Fruit fly (Drosophila melanogaster): ENCODE measurements around the gene CG42748.

The CG42748 gene

dm6 chr2L:22148713-22149112 lies 17.7 kb downstream of the CG42748 start:
- TF ChIP-seq dl (GFP tag; optimal IDR thresholded peaks at IDR 0.05; ENCODE audit: insufficient read depth in 1 of 2, partially characterized antibody in 2 of 2) (peak; percentile 7), sv (GFP tag; optimal IDR thresholded peaks at IDR 0.05) (no peak), Jra (GFP tag; optimal IDR thresholded peaks at IDR 0.05) (no peak), brk (GFP tag; optimal IDR thresholded peaks at IDR 0.05) (no peak), sage (GFP tag; optimal IDR thresholded peaks at IDR 0.05) (peak; percentile 64)

DNA sequence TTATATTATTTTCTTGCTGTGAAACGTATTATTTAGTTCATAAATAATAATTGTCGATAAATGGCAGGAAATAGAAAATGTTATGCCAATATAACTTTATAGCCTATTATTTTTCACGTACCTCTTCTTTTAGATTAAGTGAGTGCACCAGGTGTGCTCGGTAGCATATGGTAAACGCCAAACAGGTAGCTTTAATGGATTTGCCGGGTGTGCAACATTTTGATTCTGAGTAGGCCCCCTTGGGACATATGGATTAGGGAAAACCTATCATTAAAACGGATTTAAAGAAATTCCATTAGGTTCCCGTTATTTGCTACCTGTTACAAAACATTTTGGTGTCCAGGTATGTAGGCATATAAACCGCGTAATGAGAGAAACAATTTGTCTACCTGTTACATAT lies 20.3 kb downstream of the CG42748 start, which contains the start of gene dunk:
TSS of gene dunk (plus strand) at position 301 of the 400 bp plus-strand sequence.
- TF ChIP-seq Hnf4 (GFP tag; optimal IDR thresholded peaks at IDR 0.05) (no peak), Mio (GFP tag; optimal IDR thresholded peaks at IDR 0.05) (no peak), Hr83 (GFP tag; optimal IDR thresholded peaks at IDR 0.05; ENCODE audit: poor library complexity, severe bottlenecking) (no peak), sage (GFP tag; optimal IDR thresholded peaks at IDR 0.05) (no peak)

DNA sequence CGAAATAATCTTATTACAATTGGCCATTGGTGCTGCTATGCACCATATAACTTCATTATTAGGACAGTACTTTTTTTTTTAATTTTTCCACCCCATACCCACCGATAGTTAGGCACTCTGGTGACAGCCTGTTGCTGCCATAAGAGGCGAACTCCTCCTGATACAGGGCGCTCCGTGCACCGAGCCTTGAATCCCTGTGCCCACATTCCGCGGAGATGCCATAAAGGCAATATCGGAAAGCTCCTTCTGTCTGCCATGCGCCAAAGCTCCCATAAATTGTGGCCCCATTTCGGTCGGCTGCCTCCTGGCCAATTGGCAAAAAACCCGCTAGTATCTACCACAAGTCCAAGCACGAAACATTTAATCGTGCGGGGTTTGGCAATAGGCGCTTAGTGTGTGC lies 22.2 kb downstream of the CG42748 start:
- TF ChIP-seq CG32264 (GFP tag; optimal IDR thresholded peaks at IDR 0.05) (no peak), HLH106 (tag; optimal IDR thresholded peaks at IDR 0.05) (no peak), woc (GFP tag; optimal IDR thresholded peaks at IDR 0.05) (no peak), rgr (GFP tag; optimal IDR thresholded peaks at IDR 0.05) (no peak), Myc (optimal IDR thresholded peaks at IDR 0.05) (no peak), Hr78 (GFP tag; optimal IDR thresholded peaks at IDR 0.05) (no peak), CG9705 (GFP tag; optimal IDR thresholded peaks at IDR 0.05) (no peak), tai (GFP tag; optimal IDR thresholded peaks at IDR 0.05) (no peak), sage (GFP tag; optimal IDR thresholded peaks at IDR 0.05) (no peak), pan (optimal IDR thresholded peaks at IDR 0.05) (no peak), ey (GFP tag; optimal IDR thresholded peaks at IDR 0.05) (no peak), psq (GFP tag; optimal IDR thresholded peaks at IDR 0.05) (no peak), jim (GFP tag; optimal IDR thresholded peaks at IDR 0.05) (no peak), brk (GFP tag; optimal IDR thresholded peaks at IDR 0.05) (no peak), Hnf4 (GFP tag; optimal IDR thresholded peaks at IDR 0.05) (no peak), Jra (GFP tag; optimal IDR thresholded peaks at IDR 0.05) (no peak)

DNA sequence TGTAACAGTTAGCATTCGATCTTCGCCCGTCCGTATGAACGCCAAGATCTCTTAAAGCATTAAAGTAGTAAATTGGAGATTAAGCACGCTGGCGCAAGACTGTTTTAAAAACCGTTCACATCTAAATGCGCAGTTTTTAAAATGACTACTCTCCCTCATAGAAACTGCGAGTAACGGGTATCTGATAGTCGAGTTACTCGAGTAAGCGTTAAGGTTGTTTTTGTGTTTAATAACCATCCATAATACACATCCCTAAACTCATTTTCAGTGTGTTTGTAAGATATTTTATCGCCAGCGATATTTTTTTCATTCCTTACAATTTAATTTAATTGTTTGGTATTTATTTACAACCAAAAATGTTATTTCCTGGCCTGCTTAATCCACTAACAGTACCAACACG lies 28.8 kb downstream of the CG42748 start:
- TF ChIP-seq Dfd (GFP tag; optimal IDR thresholded peaks at IDR 0.05) (no peak), Dif (GFP tag; optimal IDR thresholded peaks at IDR 0.05; ENCODE audit: partially characterized antibody) (no peak), fru (GFP tag; optimal IDR thresholded peaks at IDR 0.05) (no peak), foxo (GFP tag; optimal IDR thresholded peaks at IDR 0.05) (no peak)

- TF ChIP-seq CG9705 (GFP tag; optimal IDR thresholded peaks at IDR 0.05) (no peak), CG32264 (GFP tag; optimal IDR thresholded peaks at IDR 0.05) (no peak), ey (GFP tag; optimal IDR thresholded peaks at IDR 0.05) (no peak), N (GFP tag; optimal IDR thresholded peaks at IDR 0.05) (no peak), Mio (GFP tag; optimal IDR thresholded peaks at IDR 0.05) (no peak), Dfd (GFP tag; optimal IDR thresholded peaks at IDR 0.05) (peak; percentile 90)
These were observed 32.3 kb downstream of the CG42748 start for dm6 chr2L:22163302-22163701.

DNA sequence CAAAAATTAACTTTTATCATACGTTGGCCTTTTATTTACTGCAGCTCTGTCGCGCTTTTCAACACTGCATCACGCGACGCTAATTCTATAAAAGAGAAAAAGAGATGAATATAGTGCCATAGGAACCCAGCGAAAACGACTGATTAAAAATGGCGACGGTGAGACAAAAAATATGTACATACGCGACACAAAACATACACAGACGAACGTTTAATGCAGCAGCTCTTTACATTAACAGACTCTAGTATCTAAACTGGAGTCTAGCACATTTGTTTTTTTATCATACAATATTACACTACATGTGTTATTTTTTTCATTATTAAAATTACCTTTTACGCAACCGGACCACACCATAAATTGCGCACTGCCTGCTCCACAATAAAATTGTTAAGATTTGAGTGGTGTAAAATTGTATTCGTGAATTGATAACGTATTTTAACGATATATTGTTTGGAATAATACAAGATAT lies 37.6 kb downstream of the CG42748 start:
- no peak for TF ChIP-seq CG32264 (GFP tag; optimal IDR thresholded peaks at IDR 0.05)
- no peak for TF ChIP-seq sv (GFP tag; optimal IDR thresholded peaks at IDR 0.05)
- TF ChIP-seq Mio (GFP tag; optimal IDR thresholded peaks at IDR 0.05), result no peak
- TF ChIP-seq sage (GFP tag; optimal IDR thresholded peaks at IDR 0.05), result no peak
- no peak for TF ChIP-seq GATAd (GFP tag; optimal IDR thresholded peaks at IDR 0.05)
- TF ChIP-seq Dfd (GFP tag; optimal IDR thresholded peaks at IDR 0.05), result no peak
- no peak for TF ChIP-seq pan (optimal IDR thresholded peaks at IDR 0.05)
- TF ChIP-seq Abd-B (GFP tag; optimal IDR thresholded peaks at IDR 0.05), result no peak
- peak; percentile 85 for TF ChIP-seq fru (GFP tag; optimal IDR thresholded peaks at IDR 0.05)
- peak; percentile 67 for TF ChIP-seq h (GFP tag; optimal IDR thresholded peaks at IDR 0.05)
- TF ChIP-seq Sp1 (GFP tag; optimal IDR thresholded peaks at IDR 0.05), result no peak
- no peak for TF ChIP-seq dsf (GFP tag; optimal IDR thresholded peaks at IDR 0.05; ENCODE audit: borderline replicate concordance)
- TF ChIP-seq Dif (GFP tag; optimal IDR thresholded peaks at IDR 0.05; ENCODE audit: partially characterized antibody), result no peak
- peak; percentile 47 for TF ChIP-seq Vsx2 (GFP tag; optimal IDR thresholded peaks at IDR 0.05; ENCODE audit: partially characterized antibody)
- TF ChIP-seq lola (GFP tag; optimal IDR thresholded peaks at IDR 0.05), result no peak
- peak; percentile 59 for TF ChIP-seq br (GFP tag; optimal IDR thresholded peaks at IDR 0.05)
- peak; percentile 10 for TF ChIP-seq Rel (GFP tag; optimal IDR thresholded peaks at IDR 0.05)
- no peak for TF ChIP-seq Rel (tag; optimal IDR thresholded peaks at IDR 0.05)
- TF ChIP-seq HLH106 (tag; optimal IDR thresholded peaks at IDR 0.05), result no peak
- peak; percentile 66 for TF ChIP-seq Hr83 (GFP tag; optimal IDR thresholded peaks at IDR 0.05; ENCODE audit: poor library complexity, severe bottlenecking)
- TF ChIP-seq tai (GFP tag; optimal IDR thresholded peaks at IDR 0.05), result peak; percentile 32
- peak; percentile 15 for TF ChIP-seq CG9705 (GFP tag; optimal IDR thresholded peaks at IDR 0.05)
- TF ChIP-seq Hr78 (GFP tag; optimal IDR thresholded peaks at IDR 0.05), result no peak
- no peak for TF ChIP-seq Jra (GFP tag; optimal IDR thresholded peaks at IDR 0.05)
- peak; percentile 55 for TF ChIP-seq Hnf4 (GFP tag; optimal IDR thresholded peaks at IDR 0.05)
- TF ChIP-seq OdsH (GFP tag; optimal IDR thresholded peaks at IDR 0.05), result peak; percentile 56
- TF ChIP-seq CrebA (GFP tag; optimal IDR thresholded peaks at IDR 0.05; ENCODE audit: borderline replicate concordance), result peak; percentile 47
- no peak for TF ChIP-seq woc (GFP tag; optimal IDR thresholded peaks at IDR 0.05)
- no peak for TF ChIP-seq dl (GFP tag; optimal IDR thresholded peaks at IDR 0.05; ENCODE audit: insufficient read depth in 1 of 2, partially characterized antibody in 2 of 2)
- TF ChIP-seq N (GFP tag; optimal IDR thresholded peaks at IDR 0.05), result peak; percentile 30

Data from whole organism, wandering third instar larva.